Fruit fly (Drosophila melanogaster): Measurements from ENCODE around the gene Taf10.

dm6 chr2L:2732139-2732830 lies 35.4 kb upstream of the Taf10 start:
- TF ChIP-seq svp (GFP tag) (no peak), CG3032 (tag; optimal IDR thresholded peaks at IDR 0.05) (no peak), Ets96B (tag; optimal IDR thresholded peaks at IDR 0.05) (no peak), CG6854 (GFP tag; optimal IDR thresholded peaks at IDR 0.05) (no peak), CG9139 (GFP tag; optimal IDR thresholded peaks at IDR 0.05) (no peak), Smox (GFP tag; optimal IDR thresholded peaks at IDR 0.05) (no peak), CG16779 (tag; optimal IDR thresholded peaks at IDR 0.05) (no peak)
